Worm (Caenorhabditis elegans) whole organism, young adult: ENCODE measurements around the gene T26G10.3.

Experiments used
- F49E8.2 ChIP-seq: sonication (generic microtip); optimal IDR thresholded peaks from 3 replicates; lab custom pipeline; 2017; ENCODE audit warnings: missing genetic modification characterization, mild to moderate bottlenecking, missing compliant biosample characterization, antibody characterized with exemption, moderate library complexity; ENCODE audit not compliant: insufficient read depth
- F57A8.1 ChIP-seq: fragments of 200-800 bp; sonication (Bioruptor generic); optimal IDR thresholded peaks from 2 replicates; lab custom pipeline; 2018; ENCODE audit warnings: mild to moderate bottlenecking, missing genetic modification characterization, moderate library complexity, missing compliant biosample characterization
- F57C9.4 ChIP-seq: sonication (generic microtip); optimal IDR thresholded peaks from 2 replicates; lab custom pipeline; 2017; ENCODE audit warnings: mild to moderate bottlenecking, missing genetic modification characterization, missing compliant biosample characterization
- K11D2.4 ChIP-seq: fragments of 200-800 bp; sonication (Bioruptor generic); IDR thresholded peaks from 2 replicates; pipeline ENCODE4 v1.3.6; 2022; ENCODE audit warnings: missing genetic modification reagents, missing genetic modification characterization, missing compliant biosample characterization
- T07F8.4 ChIP-seq: sonication (generic microtip); optimal IDR thresholded peaks from 2 replicates; lab custom pipeline; 2016; ENCODE audit warnings: mild to moderate bottlenecking, missing genetic modification characterization, moderate library complexity, missing compliant biosample characterization
- T26A5.8 ChIP-seq: sonication (generic microtip); optimal IDR thresholded peaks from 2 replicates; lab custom pipeline; 2016; ENCODE audit warnings: missing genetic modification characterization, missing compliant biosample characterization
- Y56A3A.18 ChIP-seq: fragments of 200-800 bp; sonication (Bioruptor generic); IDR thresholded peaks from 2 replicates; pipeline ENCODE4 v1.3.6; 2022; ENCODE audit warnings: missing genetic modification reagents, missing genetic modification characterization, missing compliant biosample characterization
- akir-1 ChIP-seq: fragments of 200-800 bp; sonication (Bioruptor generic); optimal IDR thresholded peaks from 2 replicates; lab custom pipeline; 2018; ENCODE audit warnings: mild to moderate bottlenecking, missing genetic modification characterization, moderate library complexity, missing compliant biosample characterization
- aptf-2 ChIP-seq: fragments of 200-800 bp; sonication (Bioruptor generic); conservative IDR thresholded peaks from 2 replicates; pipeline ENCODE4 v1.3.6; 2022; ENCODE audit warnings: missing genetic modification reagents, missing genetic modification characterization, missing compliant biosample characterization
- aptf-3 ChIP-seq: fragments of 200-800 bp; sonication (Bioruptor generic); IDR thresholded peaks from 2 replicates; pipeline ENCODE4 v1.3.6; 2022; ENCODE audit warnings: missing genetic modification characterization, missing compliant biosample characterization
- atf-7 ChIP-seq: sonication (generic microtip); optimal IDR thresholded peaks from 2 replicates; lab custom pipeline; 2017; ENCODE audit warnings: mild to moderate bottlenecking, missing genetic modification characterization, missing compliant biosample characterization
- attf-3 ChIP-seq: fragments of 200-800 bp; sonication (Bioruptor generic); conservative IDR thresholded peaks from 2 replicates; pipeline ENCODE4 v1.3.6; 2022; ENCODE audit warnings: missing genetic modification reagents, missing genetic modification characterization, missing compliant biosample characterization
- bed-1 ChIP-seq: fragments of 200-800 bp; sonication (Bioruptor generic); IDR thresholded peaks from 2 replicates; pipeline ENCODE4 v1.3.6; 2022; ENCODE audit warnings: missing genetic modification reagents, missing genetic modification characterization, missing compliant biosample characterization
- bed-2 ChIP-seq: fragments of 200-800 bp; sonication (Bioruptor generic); IDR thresholded peaks from 2 replicates; pipeline ENCODE4 v1.3.6; 2022; ENCODE audit warnings: missing genetic modification reagents, missing genetic modification characterization, missing compliant biosample characterization
- cebp-1 ChIP-seq, 2 experiments: fragments of 200-800 bp in 1 of 2; sonication (Bioruptor generic) in 1 of 2; sonication (generic microtip) in 1 of 2; IDR thresholded peaks in 1 of 2; optimal IDR thresholded peaks in 1 of 2; 2 replicates each; pipeline versions ENCODE4 v1.3.6 to Lab custom; 2017 to 2022; ENCODE audit warnings: missing compliant biosample characterization in 2 of 2, missing genetic modification characterization in 2 of 2, mild to moderate bottlenecking in 1 of 2, missing genetic modification reagents in 1 of 2, moderate library complexity in 1 of 2
- ceh-27 ChIP-seq: fragments of 200-800 bp; sonication (Bioruptor generic); optimal IDR thresholded peaks from 2 replicates; lab custom pipeline; 2018; ENCODE audit warnings: mild to moderate bottlenecking, missing genetic modification characterization, moderate library complexity, missing compliant biosample characterization
- ceh-40 ChIP-seq: fragments of 200-800 bp; sonication (Bioruptor generic); IDR thresholded peaks from 2 replicates; pipeline ENCODE4 v1.3.6; 2022; ENCODE audit warnings: missing genetic modification characterization, missing compliant biosample characterization
- ceh-58 ChIP-seq: fragments of 200-800 bp; sonication (Bioruptor generic); IDR thresholded peaks from 2 replicates; pipeline ENCODE4 v1.3.6; 2022; ENCODE audit warnings: missing genetic modification characterization, missing compliant biosample characterization
- ceh-79 ChIP-seq: sonication (generic microtip); optimal IDR thresholded peaks from 2 replicates; lab custom pipeline; 2017; ENCODE audit warnings: mild to moderate bottlenecking, missing genetic modification characterization, missing compliant biosample characterization
- dox-1 ChIP-seq: fragments of 200-800 bp; sonication (Bioruptor generic); IDR thresholded peaks from 2 replicates; pipeline ENCODE4 v1.3.6; 2022; ENCODE audit warnings: missing genetic modification reagents, missing genetic modification characterization, missing compliant biosample characterization
- egl-44 ChIP-seq: fragments of 200-800 bp; sonication (Bioruptor generic); IDR thresholded peaks from 2 replicates; pipeline ENCODE4 v1.3.6; 2022; ENCODE audit warnings: missing genetic modification reagents, missing genetic modification characterization, missing compliant biosample characterization
- fkh-3 ChIP-seq: sonication (generic microtip); optimal IDR thresholded peaks from 2 replicates; lab custom pipeline; 2016; ENCODE audit warnings: mild to moderate bottlenecking, missing genetic modification characterization, missing compliant biosample characterization
- him-1 ChIP-seq: sonication (generic microtip); optimal IDR thresholded peaks from 2 replicates; lab custom pipeline; 2016; ENCODE audit warnings: missing genotype, missing genetic modification reagents, missing genetic modification characterization, missing compliant biosample characterization
- hlh-12 ChIP-seq: sonication (generic microtip); optimal IDR thresholded peaks from 2 replicates; lab custom pipeline; 2016; ENCODE audit warnings: missing genetic modification characterization, missing compliant biosample characterization
- hlh-26 ChIP-seq: fragments of 200-800 bp; sonication (Bioruptor generic); conservative IDR thresholded peaks from 2 replicates; pipeline ENCODE4 v1.3.6; 2022; ENCODE audit warnings: missing genetic modification reagents, missing genetic modification characterization, missing compliant biosample characterization
- hmg-1.2 ChIP-seq: fragments of 200-800 bp; sonication (Bioruptor generic); IDR thresholded peaks from 2 replicates; pipeline ENCODE4 v1.3.6; 2022; ENCODE audit warnings: missing genetic modification reagents, missing genetic modification characterization, missing compliant biosample characterization
- hrde-1 ChIP-seq: sonication (generic microtip); optimal IDR thresholded peaks from 2 replicates; lab custom pipeline; 2016; ENCODE audit warnings: missing genetic modification characterization, mild to moderate bottlenecking, missing compliant biosample characterization, moderate library complexity, missing genotype, missing genetic modification reagents, borderline replicate concordance
- hsf-1 ChIP-seq: fragments of 200-800 bp; sonication (Bioruptor generic); IDR thresholded peaks from 2 replicates; pipeline ENCODE4 v1.3.6; 2022; ENCODE audit warnings: missing genetic modification reagents, missing genetic modification characterization, missing compliant biosample characterization
- lag-1 ChIP-seq: fragments of 200-800 bp; sonication (Bioruptor generic); IDR thresholded peaks from 2 replicates; pipeline ENCODE4 v1.3.6; 2022; ENCODE audit warnings: missing genetic modification reagents, missing genetic modification characterization, missing compliant biosample characterization
- let-526 ChIP-seq: fragments of 200-800 bp; sonication (Bioruptor generic); IDR thresholded peaks from 2 replicates; pipeline ENCODE4 v1.3.6; 2022; ENCODE audit warnings: missing genetic modification reagents, missing genetic modification characterization, missing compliant biosample characterization
- lin-26 ChIP-seq: fragments of 200-800 bp; sonication (Bioruptor generic); IDR thresholded peaks from 2 replicates; pipeline ENCODE4 v1.3.6; 2022; ENCODE audit warnings: missing genetic modification reagents, missing genetic modification characterization, missing compliant biosample characterization
- madf-3 ChIP-seq: fragments of 200-800 bp; sonication (Bioruptor generic); IDR thresholded peaks from 2 replicates; pipeline ENCODE4 v1.3.6; 2022; ENCODE audit warnings: missing genetic modification reagents, missing genetic modification characterization, missing compliant biosample characterization
- mxl-1 ChIP-seq: sonication (generic microtip); optimal IDR thresholded peaks from 2 replicates; lab custom pipeline; 2016; ENCODE audit warnings: missing genetic modification characterization, missing compliant biosample characterization
- nfya-2 ChIP-seq: fragments of 200-800 bp; sonication (Bioruptor generic); IDR thresholded peaks from 2 replicates; pipeline ENCODE4 v1.3.6; 2022; ENCODE audit warnings: missing genetic modification reagents, missing genetic modification characterization, missing compliant biosample characterization
- nhr-27 ChIP-seq: fragments of 200-800 bp; sonication (Bioruptor generic); optimal IDR thresholded peaks from 2 replicates; lab custom pipeline; 2018; ENCODE audit warnings: mild to moderate bottlenecking, missing genetic modification characterization, moderate library complexity, missing compliant biosample characterization
- pbrm-1 ChIP-seq: fragments of 200-800 bp; sonication (Bioruptor generic); IDR thresholded peaks from 2 replicates; pipeline ENCODE4 v1.3.6; 2022; ENCODE audit warnings: missing genetic modification reagents, missing genetic modification characterization, missing compliant biosample characterization
- rec-8 ChIP-seq, 2 experiments: sonication (generic microtip); optimal IDR thresholded peaks; 2 replicates each; lab custom pipeline; 2016; ENCODE audit warnings: mild to moderate bottlenecking in 2 of 2, missing genetic modification characterization in 2 of 2, missing genetic modification reagents in 2 of 2, missing genotype in 2 of 2, missing biosample characterization in 1 of 2, missing compliant biosample characterization in 1 of 2, moderate library complexity in 1 of 2
- snpc-4 ChIP-seq, 5 experiments: fragments of 150-350 bp in 1 of 5; sonication (generic microtip) in 4 of 5; optimal IDR thresholded peaks; 2 replicates each; lab custom pipeline; 2014 to 2018; ENCODE audit warnings: missing genetic modification characterization in 5 of 5, missing biosample characterization in 3 of 5, antibody characterized with exemption in 2 of 5, mild to moderate bottlenecking in 2 of 5, missing compliant biosample characterization in 2 of 5, missing genotype in 2 of 5, moderate library complexity in 2 of 5, missing genetic modification reagents in 1 of 5
- unc-62 ChIP-seq: fragments of 150-350 bp; optimal IDR thresholded peaks from 2 replicates; lab custom pipeline; 2014; ENCODE audit warnings: missing biosample characterization, missing genetic modification reagents, missing genetic modification characterization
- zfh-2 ChIP-seq: fragments of 200-800 bp; sonication (Bioruptor generic); conservative IDR thresholded peaks from 2 replicates; pipeline ENCODE4 v1.3.6; 2022; ENCODE audit warnings: missing genetic modification reagents, missing genetic modification characterization, missing compliant biosample characterization
- ztf-26 ChIP-seq: sonication (generic microtip); optimal IDR thresholded peaks from 2 replicates; lab custom pipeline; 2017; ENCODE audit warnings: missing genetic modification characterization, missing compliant biosample characterization
- ztf-6 ChIP-seq: fragments of 200-800 bp; sonication (Bioruptor generic); IDR thresholded peaks from 2 replicates; pipeline ENCODE4 v1.3.6; 2022; ENCODE audit warnings: missing genetic modification reagents, missing genetic modification characterization, missing compliant biosample characterization

Gene T26G10.3

DNA sequence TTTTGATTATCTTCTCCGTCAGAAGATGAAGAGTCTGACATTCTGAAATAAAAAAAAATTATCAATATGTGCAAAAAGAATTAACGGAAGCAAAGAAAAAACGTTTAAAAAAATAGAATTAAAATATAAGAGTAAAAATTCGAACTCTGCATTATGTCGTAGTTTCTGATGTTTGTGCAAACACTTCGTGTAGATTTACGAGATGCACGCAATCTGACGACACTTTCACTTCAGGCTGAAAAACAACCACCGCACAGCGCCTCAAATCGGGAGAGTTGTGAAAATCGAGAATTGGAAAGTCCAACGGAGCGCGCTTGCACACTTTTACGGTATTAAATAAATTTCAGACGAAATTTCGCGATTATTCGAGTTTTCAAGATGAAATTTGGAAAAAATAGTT is 6.6 kb downstream of the T26G10.3 start, which contains the start of gene T26G10.1 (continued):
- TF ChIP-seq hlh-26 = no peak
- TF ChIP-seq, all 124 proteins: peak for 42

DNA sequence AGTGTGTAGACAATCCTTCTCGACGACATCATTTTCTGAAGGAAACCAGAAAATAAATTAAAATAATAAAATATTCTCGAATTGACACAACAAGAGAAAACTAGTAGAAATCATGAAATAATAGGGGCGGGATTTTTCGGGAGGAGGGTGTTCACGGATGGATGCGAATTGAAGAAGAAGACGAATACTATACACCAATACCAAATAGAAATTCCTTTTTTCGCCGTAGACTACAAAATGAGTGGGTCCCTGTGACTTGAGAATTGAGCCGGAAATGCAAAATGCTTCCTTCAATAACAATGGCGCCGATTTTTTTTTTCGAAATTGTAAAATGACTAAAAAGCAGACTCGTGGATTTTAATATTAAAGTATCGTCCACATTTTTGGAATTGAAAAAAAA is 12.2 kb downstream of the T26G10.3 start, which contains the start of gene nlp-48:
TSS of gene nlp-48 (minus strand) at position 101 of the 400 bp plus-strand sequence.
- TF ChIP-seq hlh-12 = no peak
- TF ChIP-seq hmg-1.2 (GFP tag; lab: Robert Waterston, UW) = no peak
- no peak for TF ChIP-seq him-1
- TF ChIP-seq aptf-3 (GFP tag; lab: Robert Waterston, UW) = no peak
- no peak for TF ChIP-seq dox-1 (GFP tag; lab: Robert Waterston, UW)
- TF ChIP-seq hsf-1 (GFP tag; lab: Robert Waterston, UW) = no peak
- no peak for TF ChIP-seq ceh-79 (tag; lab: Kevin White, UChicago)
- TF ChIP-seq mxl-1 (tag; lab: Kevin White, UChicago) = no peak
- no peak for TF ChIP-seq bed-2 (GFP tag; lab: Robert Waterston, UW)
- no peak for TF ChIP-seq Y56A3A.18
- TF ChIP-seq pbrm-1 = no peak
- no peak for TF ChIP-seq akir-1 (GFP tag; lab: Kevin White, UChicago)
- no peak for TF ChIP-seq bed-1 (GFP tag; lab: Robert Waterston, UW)

DNA sequence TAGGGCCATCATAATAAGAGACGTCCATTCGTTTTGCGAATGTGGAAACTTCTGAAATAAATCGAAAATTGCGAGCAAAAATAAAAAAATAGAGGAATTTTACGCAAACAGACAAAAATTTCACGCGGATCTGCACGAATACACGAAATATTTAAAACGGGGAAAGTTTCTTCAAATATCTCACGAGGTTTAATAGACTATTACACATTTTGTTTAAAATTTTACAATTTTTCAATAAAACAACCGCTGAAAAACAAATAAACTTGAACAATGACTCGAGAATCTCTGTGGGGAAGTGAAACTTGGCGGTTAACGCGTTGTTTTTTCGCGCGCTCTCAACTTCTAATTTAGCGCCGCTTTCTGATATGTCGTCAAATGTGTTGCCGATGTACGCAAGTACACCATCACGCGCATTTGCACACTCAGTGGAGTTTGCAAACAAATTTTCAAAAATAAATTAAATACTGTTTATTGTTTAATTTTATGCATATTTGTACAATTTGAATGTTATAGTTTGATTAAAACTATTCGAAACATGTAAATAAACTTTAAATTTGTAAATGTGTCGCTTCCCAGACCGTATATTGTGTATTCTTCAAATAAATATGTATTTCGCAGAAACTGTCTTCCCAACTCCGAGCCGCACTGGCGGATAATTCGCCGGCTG is 20.0 kb downstream of the T26G10.3 start, which contains the start of the genes gpr-2 and rgr-1:
TSS of gene gpr-2 (minus strand) at position 51 of the 667 bp plus-strand sequence.
TSS of gene rgr-1 (plus strand) at position 617 of the 667 bp plus-strand sequence.
- TF ChIP-seq rec-8 (tag; optimal IDR thresholded peaks at IDR 0.05; lab: Kevin White, UChicago) (no peak), nfya-2 (no peak), ceh-27 (GFP tag; lab: Kevin White, UChicago) (no peak), ztf-26 (tag; lab: Kevin White, UChicago) (no peak), K11D2.4 (no peak), aptf-2 (0 out of 2 replicates have a peak, but pooled peaks have one; percentile 44), let-526 (GFP tag; lab: Robert Waterston, UW) (no peak), unc-62 (GFP tag; lab: Kevin White, UChicago) (no peak), mxl-1 (tag; lab: Kevin White, UChicago) (no peak), F57A8.1 (GFP tag; lab: Kevin White, UChicago) (no peak), egl-44 (no peak), attf-3 (peak; percentile 37; the same call in 1 of the 2 replicates), lag-1 (GFP tag; lab: Robert Waterston, UW) (no peak), madf-3 (GFP tag; lab: Robert Waterston, UW) (peak; percentile 85), F57C9.4 (tag; lab: Kevin White, UChicago) (no peak), bed-2 (GFP tag; lab: Robert Waterston, UW) (no peak), dox-1 (GFP tag; lab: Robert Waterston, UW) (peak; percentile 86), atf-7 (no peak), snpc-4 (GFP tag; optimal IDR thresholded peaks at IDR 0.05; lab: Kevin White, UChicago) (no peak), snpc-4 (tag; optimal IDR thresholded peaks at IDR 0.05; lab: Kevin White, UChicago) (peak in 3 of 4 experiments; percentile 13 to 64 (median 40)), T26A5.8 (tag; lab: Kevin White, UChicago) (no peak), F49E8.2 (tag; lab: Kevin White, UChicago) (peak; percentile 68), zfh-2 (GFP tag; lab: Robert Waterston, UW) (no peak), him-1 (peak; percentile 32), T07F8.4 (tag; lab: Kevin White, UChicago) (no peak), Y56A3A.18 (no peak), lin-26 (no peak), ceh-58 (GFP tag; lab: Robert Waterston, UW) (no peak), hrde-1 (tag; lab: Kevin White, UChicago) (no peak), cebp-1 (GFP tag; IDR thresholded peaks at IDR 0.05; lab: Robert Waterston, UW) (no peak), cebp-1 (tag; optimal IDR thresholded peaks at IDR 0.05; lab: Kevin White, UChicago) (no peak), fkh-3 (tag; lab: Kevin White, UChicago) (no peak), nhr-27 (tag; lab: Kevin White, UChicago) (no peak), ztf-6 (GFP tag; lab: Robert Waterston, UW) (no peak), ceh-40 (GFP tag; lab: Robert Waterston, UW) (no peak), ceh-79 (tag; lab: Kevin White, UChicago) (no peak)
